Fruit fly (Drosophila melanogaster): ENCODE results near the gene Bin1.

The Bin1 gene

DNA sequence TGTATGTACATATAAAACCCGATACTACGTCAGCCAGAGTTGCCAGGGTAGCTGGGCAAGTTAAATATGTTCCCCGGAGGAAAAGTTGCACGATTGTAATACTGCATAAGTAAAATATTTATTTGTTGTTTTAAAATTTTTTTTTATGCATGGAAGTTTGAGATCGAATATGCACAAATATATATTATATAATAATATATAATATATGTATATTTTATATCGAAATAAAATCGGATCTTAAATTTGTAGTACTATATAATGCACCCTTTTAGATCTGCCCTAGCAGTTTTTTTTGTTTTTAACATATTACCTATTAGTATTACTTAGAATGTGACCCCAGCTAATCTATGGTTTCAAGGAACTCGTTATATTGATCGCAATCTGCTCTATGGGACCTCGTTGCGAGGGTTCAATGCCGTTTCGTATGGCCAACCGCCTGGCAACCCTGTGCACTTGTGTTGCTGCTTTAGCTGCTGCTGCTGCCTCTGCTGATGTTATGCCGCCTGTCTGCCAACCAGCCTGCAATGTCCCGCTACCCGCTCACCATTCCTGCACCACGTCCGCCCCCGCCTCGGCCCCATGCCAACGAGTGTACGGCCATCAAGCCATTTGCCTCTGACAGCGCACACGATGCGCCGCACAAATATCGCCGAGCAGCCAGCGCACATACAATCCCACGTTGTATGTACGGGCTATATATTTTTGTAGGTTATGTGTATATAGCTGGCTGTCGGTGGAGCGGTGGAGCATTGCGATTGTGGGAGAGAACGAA, 46.8 kb upstream of the Bin1 start (continued):
- TF ChIP-seq sens-2 (GFP tag; IDR thresholded peaks at IDR 0.05) (no peak), Sox100B (GFP tag; optimal IDR thresholded peaks at IDR 0.05) (peak; percentile 98), Nf-YC (tag; optimal IDR thresholded peaks at IDR 0.05) (peak; percentile 80), CG13296 (GFP tag; optimal IDR thresholded peaks at IDR 0.05) (peak; percentile 94), CG5180 (GFP tag; optimal IDR thresholded peaks at IDR 0.05) (peak; percentile 86), abd-A (tag; optimal IDR thresholded peaks at IDR 0.05) (no peak), CG14965 (GFP tag; optimal IDR thresholded peaks at IDR 0.05; ENCODE audit: borderline replicate concordance) (no peak), CG8281 (tag; optimal IDR thresholded peaks at IDR 0.05) (peak; percentile 69), CTCF (GFP tag; optimal IDR thresholded peaks at IDR 0.05) (peak; percentile 48), CG1602 (GFP tag; optimal IDR thresholded peaks at IDR 0.05) (peak; percentile 85), hth (optimal IDR thresholded peaks at IDR 0.05) (no peak), gem (tag; optimal IDR thresholded peaks at IDR 0.05) (peak; percentile 97), scrt (GFP tag; optimal IDR thresholded peaks at IDR 0.05) (peak; percentile 75), run (tag; optimal IDR thresholded peaks at IDR 0.05) (peak; percentile 79), CG2120 (GFP tag; optimal IDR thresholded peaks at IDR 0.05) (peak; percentile 68), CG2889 (GFP tag; IDR thresholded peaks at IDR 0.05) (no peak), en (GFP tag; optimal IDR thresholded peaks at IDR 0.05) (no peak), zen (tag; optimal IDR thresholded peaks at IDR 0.05) (peak; percentile 71), CG14667 (GFP tag; IDR thresholded peaks at IDR 0.05) (no peak), al (GFP tag; IDR thresholded peaks at IDR 0.05) (no peak), CG6791 (GFP tag; IDR thresholded peaks at IDR 0.05; ENCODE audit: partially characterized antibody) (no peak), kay (GFP tag; optimal IDR thresholded peaks at IDR 0.05) (no peak), stwl (tag; optimal IDR thresholded peaks at IDR 0.05) (peak; percentile 0), CG7745 (tag; optimal IDR thresholded peaks at IDR 0.05) (no peak), Meics (GFP tag; optimal IDR thresholded peaks at IDR 0.05) (peak; percentile 97), wor (GFP tag; IDR thresholded peaks at IDR 0.05) (no peak), CG4707 (GFP tag; optimal IDR thresholded peaks at IDR 0.05) (no peak), oc (tag; optimal IDR thresholded peaks at IDR 0.05) (peak; percentile 50), CG33557 (GFP tag; optimal IDR thresholded peaks at IDR 0.05) (peak; percentile 94), CG18764 (GFP tag; optimal IDR thresholded peaks at IDR 0.05) (peak; percentile 75), CG8924 (tag; optimal IDR thresholded peaks at IDR 0.05) (peak; percentile 93), jing (GFP tag; optimal IDR thresholded peaks at IDR 0.05) (peak; percentile 69), ap (GFP tag; IDR thresholded peaks at IDR 0.05) (no peak), CG43689 (GFP tag; IDR thresholded peaks at IDR 0.05) (no peak), CG6813 (GFP tag; optimal IDR thresholded peaks at IDR 0.05) (peak; percentile 89), tap (tag; optimal IDR thresholded peaks at IDR 0.05) (peak; percentile 60), nerfin-1 (tag; optimal IDR thresholded peaks at IDR 0.05) (peak; percentile 86), CG8944 (GFP tag; optimal IDR thresholded peaks at IDR 0.05) (peak; percentile 3), Doc2 (GFP tag; IDR thresholded peaks at IDR 0.05) (no peak), danr (GFP tag; IDR thresholded peaks at IDR 0.05) (no peak), CG11695 (GFP tag; IDR thresholded peaks at IDR 0.05) (no peak), CG17829 (tag; optimal IDR thresholded peaks at IDR 0.05) (peak; percentile 88), ci (GFP tag; IDR thresholded peaks at IDR 0.05) (no peak), CG10462 (GFP tag; optimal IDR thresholded peaks at IDR 0.05) (peak; percentile 77), CG17802 (tag; optimal IDR thresholded peaks at IDR 0.05) (peak; percentile 38), NFAT (GFP tag; IDR thresholded peaks at IDR 0.05) (no peak), Dfd (GFP tag; optimal IDR thresholded peaks at IDR 0.05) (peak in 1 of 2 experiments; percentile 41), CG17361 (GFP tag; IDR thresholded peaks at IDR 0.05) (no peak), CG14441 (GFP tag; IDR thresholded peaks at IDR 0.05) (no peak), CG1792 (GFP tag; optimal IDR thresholded peaks at IDR 0.05) (peak; percentile 58), sqz (GFP tag; optimal IDR thresholded peaks at IDR 0.05) (no peak)
